Worm (Caenorhabditis elegans) whole organism, young adult: ENCODE data around the gene gei-13.

Experiments
- B0019.2 ChIP-seq: fragments of 200-800 bp; sonication (Bioruptor generic); conservative IDR thresholded peaks from 2 replicates; pipeline ENCODE4 v1.3.6; 2022; ENCODE audit warnings: missing genetic modification reagents, missing genetic modification characterization, missing compliant biosample characterization
- B0336.3 ChIP-seq: fragments of 200-800 bp; sonication (Bioruptor generic); IDR thresholded peaks from 2 replicates; pipeline ENCODE4 v1.3.6; 2022; ENCODE audit warnings: missing genetic modification characterization, missing compliant biosample characterization
- D2030.7 ChIP-seq: fragments of 200-800 bp; sonication (Bioruptor generic); IDR thresholded peaks from 2 replicates; pipeline ENCODE4 v1.3.6; 2022; ENCODE audit warnings: missing genetic modification reagents, missing genetic modification characterization, missing compliant biosample characterization
- F10E7.11 ChIP-seq: sonication (generic microtip); optimal IDR thresholded peaks from 2 replicates; lab custom pipeline; 2017; ENCODE audit warnings: mild to moderate bottlenecking, missing genetic modification characterization, moderate library complexity, missing compliant biosample characterization
- F33H1.4 ChIP-seq: fragments of 200-800 bp; sonication (Bioruptor generic); IDR thresholded peaks from 2 replicates; pipeline ENCODE4 v1.3.6; 2022; ENCODE audit warnings: missing genetic modification reagents, missing genetic modification characterization, missing compliant biosample characterization
- F52B5.7 ChIP-seq: sonication (generic microtip); optimal IDR thresholded peaks from 2 replicates; lab custom pipeline; 2016; ENCODE audit warnings: mild to moderate bottlenecking, missing genetic modification characterization, missing compliant biosample characterization
- F55B11.4 ChIP-seq: sonication (generic microtip); optimal IDR thresholded peaks from 2 replicates; lab custom pipeline; 2016; ENCODE audit warnings: missing compliant biosample characterization, missing genetic modification characterization, borderline replicate concordance; ENCODE audit not compliant: insufficient read depth
- F57C9.4 ChIP-seq: sonication (generic microtip); optimal IDR thresholded peaks from 2 replicates; lab custom pipeline; 2017; ENCODE audit warnings: mild to moderate bottlenecking, missing genetic modification characterization, missing compliant biosample characterization
- K11D2.4 ChIP-seq: fragments of 200-800 bp; sonication (Bioruptor generic); IDR thresholded peaks from 2 replicates; pipeline ENCODE4 v1.3.6; 2022; ENCODE audit warnings: missing genetic modification reagents, missing genetic modification characterization, missing compliant biosample characterization
- T07F8.4 ChIP-seq: sonication (generic microtip); optimal IDR thresholded peaks from 2 replicates; lab custom pipeline; 2016; ENCODE audit warnings: mild to moderate bottlenecking, missing genetic modification characterization, moderate library complexity, missing compliant biosample characterization
- Y53F4B.3 ChIP-seq: fragments of 200-800 bp; sonication (Bioruptor generic); IDR thresholded peaks from 2 replicates; pipeline ENCODE4 v1.3.6; 2022; ENCODE audit warnings: missing genetic modification reagents, missing genetic modification characterization, missing compliant biosample characterization
- Y56A3A.18 ChIP-seq: fragments of 200-800 bp; sonication (Bioruptor generic); IDR thresholded peaks from 2 replicates; pipeline ENCODE4 v1.3.6; 2022; ENCODE audit warnings: missing genetic modification reagents, missing genetic modification characterization, missing compliant biosample characterization
- Y79H2A.3 ChIP-seq: fragments of 200-800 bp; sonication (Bioruptor generic); conservative IDR thresholded peaks from 2 replicates; pipeline ENCODE4 v1.3.6; 2022; ENCODE audit warnings: missing genetic modification reagents, missing genetic modification characterization, missing compliant biosample characterization
- Y95B8A.8 ChIP-seq: fragments of 200-800 bp; sonication (Bioruptor generic); IDR thresholded peaks from 2 replicates; pipeline ENCODE4 v1.3.6; 2022; ENCODE audit warnings: missing genetic modification reagents, missing genetic modification characterization, missing compliant biosample characterization
- ZK185.1 ChIP-seq: sonication (generic microtip); optimal IDR thresholded peaks from 2 replicates; lab custom pipeline; 2016; ENCODE audit warnings: mild to moderate bottlenecking, missing genetic modification characterization, missing compliant biosample characterization; ENCODE audit not compliant: poor library complexity, severe bottlenecking
- akir-1 ChIP-seq: fragments of 200-800 bp; sonication (Bioruptor generic); optimal IDR thresholded peaks from 2 replicates; lab custom pipeline; 2018; ENCODE audit warnings: mild to moderate bottlenecking, missing genetic modification characterization, moderate library complexity, missing compliant biosample characterization
- attf-5 ChIP-seq: fragments of 200-800 bp; sonication (Bioruptor generic); optimal IDR thresholded peaks from 2 replicates; lab custom pipeline; 2018; ENCODE audit warnings: mild to moderate bottlenecking, missing genetic modification characterization, missing compliant biosample characterization
- cebp-1 ChIP-seq, 2 experiments: fragments of 200-800 bp in 1 of 2; sonication (Bioruptor generic) in 1 of 2; sonication (generic microtip) in 1 of 2; IDR thresholded peaks in 1 of 2; optimal IDR thresholded peaks in 1 of 2; 2 replicates each; pipeline versions ENCODE4 v1.3.6 to Lab custom; 2017 to 2022; ENCODE audit warnings: missing compliant biosample characterization in 2 of 2, missing genetic modification characterization in 2 of 2, mild to moderate bottlenecking in 1 of 2, missing genetic modification reagents in 1 of 2, moderate library complexity in 1 of 2
- cebp-2 ChIP-seq: fragments of 200-800 bp; sonication (Bioruptor generic); IDR thresholded peaks from 2 replicates; pipeline ENCODE4 v1.3.6; 2022; ENCODE audit warnings: missing genetic modification characterization, missing compliant biosample characterization
- ceh-100 ChIP-seq: fragments of 200-800 bp; sonication (Bioruptor generic); IDR thresholded peaks from 2 replicates; pipeline ENCODE4 v1.3.6; 2022; ENCODE audit warnings: missing genetic modification reagents, missing genetic modification characterization, missing compliant biosample characterization
- ceh-27 ChIP-seq: fragments of 200-800 bp; sonication (Bioruptor generic); optimal IDR thresholded peaks from 2 replicates; lab custom pipeline; 2018; ENCODE audit warnings: mild to moderate bottlenecking, missing genetic modification characterization, moderate library complexity, missing compliant biosample characterization
- ceh-91 ChIP-seq: fragments of 200-800 bp; sonication (Bioruptor generic); IDR thresholded peaks from 2 replicates; pipeline ENCODE4 v1.3.6; 2022; ENCODE audit warnings: missing genetic modification reagents, missing genetic modification characterization, missing compliant biosample characterization
- chd-7 ChIP-seq: sonication (generic microtip); optimal IDR thresholded peaks from 2 replicates; lab custom pipeline; 2016; ENCODE audit warnings: mild to moderate bottlenecking, missing genetic modification characterization, moderate library complexity, missing compliant biosample characterization
- dpl-1 ChIP-seq: fragments of 150-350 bp; optimal IDR thresholded peaks from 2 replicates; lab custom pipeline; 2014; ENCODE audit warnings: missing biosample characterization, missing genetic modification reagents, missing genetic modification characterization
- egl-44 ChIP-seq: fragments of 200-800 bp; sonication (Bioruptor generic); IDR thresholded peaks from 2 replicates; pipeline ENCODE4 v1.3.6; 2022; ENCODE audit warnings: missing genetic modification reagents, missing genetic modification characterization, missing compliant biosample characterization
- egrh-3 ChIP-seq: fragments of 200-800 bp; sonication (Bioruptor generic); IDR thresholded peaks from 2 replicates; pipeline ENCODE4 v1.3.6; 2022; ENCODE audit warnings: missing genetic modification reagents, missing genetic modification characterization, missing compliant biosample characterization
- ekl-4 ChIP-seq: fragments of 200-800 bp; sonication (Bioruptor generic); IDR thresholded peaks from 2 replicates; pipeline ENCODE4 v1.3.6; 2022; ENCODE audit warnings: missing genetic modification reagents, missing genetic modification characterization, missing compliant biosample characterization
- hlh-26 ChIP-seq: fragments of 200-800 bp; sonication (Bioruptor generic); conservative IDR thresholded peaks from 2 replicates; pipeline ENCODE4 v1.3.6; 2022; ENCODE audit warnings: missing genetic modification reagents, missing genetic modification characterization, missing compliant biosample characterization
- hmg-20 ChIP-seq: fragments of 200-800 bp; sonication (Bioruptor generic); IDR thresholded peaks from 2 replicates; pipeline ENCODE4 v1.3.6; 2022; ENCODE audit warnings: missing genetic modification reagents, missing genetic modification characterization, missing compliant biosample characterization
- hsf-1 ChIP-seq: fragments of 200-800 bp; sonication (Bioruptor generic); IDR thresholded peaks from 2 replicates; pipeline ENCODE4 v1.3.6; 2022; ENCODE audit warnings: missing genetic modification reagents, missing genetic modification characterization, missing compliant biosample characterization
- lin-26 ChIP-seq: fragments of 200-800 bp; sonication (Bioruptor generic); IDR thresholded peaks from 2 replicates; pipeline ENCODE4 v1.3.6; 2022; ENCODE audit warnings: missing genetic modification reagents, missing genetic modification characterization, missing compliant biosample characterization
- lin-35 ChIP-seq, 3 experiments: fragments of 150-350 bp in 2 of 3; sonication (generic microtip) in 1 of 3; optimal IDR thresholded peaks; 2 replicates each; lab custom pipeline; 2014 to 2018; ENCODE audit warnings: missing biosample characterization in 3 of 3, missing genetic modification characterization in 3 of 3, missing genetic modification reagents in 3 of 3
- mcd-1 ChIP-seq: fragments of 200-800 bp; sonication (Bioruptor generic); IDR thresholded peaks from 2 replicates; pipeline ENCODE4 v1.3.6; 2022; ENCODE audit warnings: missing genetic modification reagents, missing genetic modification characterization, missing compliant biosample characterization
- nfya-2 ChIP-seq: fragments of 200-800 bp; sonication (Bioruptor generic); IDR thresholded peaks from 2 replicates; pipeline ENCODE4 v1.3.6; 2022; ENCODE audit warnings: missing genetic modification reagents, missing genetic modification characterization, missing compliant biosample characterization
- nhr-179 ChIP-seq: sonication (generic microtip); optimal IDR thresholded peaks from 2 replicates; lab custom pipeline; 2016; ENCODE audit warnings: mild to moderate bottlenecking, missing genetic modification characterization, missing compliant biosample characterization
- nhr-80 ChIP-seq: sonication (generic microtip); optimal IDR thresholded peaks from 2 replicates; lab custom pipeline; 2016; ENCODE audit warnings: missing genetic modification characterization, missing compliant biosample characterization
- nhr-90 ChIP-seq: sonication (generic microtip); optimal IDR thresholded peaks from 2 replicates; lab custom pipeline; 2016; ENCODE audit warnings: missing genotype, mild to moderate bottlenecking, missing genetic modification characterization, missing compliant biosample characterization
- pbrm-1 ChIP-seq: fragments of 200-800 bp; sonication (Bioruptor generic); IDR thresholded peaks from 2 replicates; pipeline ENCODE4 v1.3.6; 2022; ENCODE audit warnings: missing genetic modification reagents, missing genetic modification characterization, missing compliant biosample characterization
- repo-1 ChIP-seq: sonication (generic microtip); optimal IDR thresholded peaks from 2 replicates; lab custom pipeline; 2017; ENCODE audit warnings: mild to moderate bottlenecking, missing genetic modification characterization, missing compliant biosample characterization
- snpc-1.1 ChIP-seq: sonication (generic microtip); optimal IDR thresholded peaks from 2 replicates; lab custom pipeline; 2017; ENCODE audit warnings: missing genetic modification characterization, mild to moderate bottlenecking, missing compliant biosample characterization, antibody characterized with exemption, moderate library complexity, missing genotype, missing genetic modification reagents; ENCODE audit not compliant: insufficient read depth
- snpc-1.3 ChIP-seq: sonication (generic microtip); optimal IDR thresholded peaks from 2 replicates; lab custom pipeline; 2017; ENCODE audit warnings: missing genetic modification characterization, mild to moderate bottlenecking, missing compliant biosample characterization, antibody characterized with exemption, moderate library complexity, missing genotype, missing genetic modification reagents; ENCODE audit not compliant: insufficient read depth
- snpc-4 ChIP-seq, 5 experiments: fragments of 150-350 bp in 1 of 5; sonication (generic microtip) in 4 of 5; optimal IDR thresholded peaks; 2 replicates each; lab custom pipeline; 2014 to 2018; ENCODE audit warnings: missing genetic modification characterization in 5 of 5, missing biosample characterization in 3 of 5, antibody characterized with exemption in 2 of 5, mild to moderate bottlenecking in 2 of 5, missing compliant biosample characterization in 2 of 5, missing genotype in 2 of 5, moderate library complexity in 2 of 5, missing genetic modification reagents in 1 of 5
- sptf-2 ChIP-seq: fragments of 200-800 bp; sonication (Bioruptor generic); optimal IDR thresholded peaks from 2 replicates; lab custom pipeline; 2018; ENCODE audit warnings: mild to moderate bottlenecking, missing genetic modification characterization, missing compliant biosample characterization
- tbp1 ChIP-seq: fragments of 200-800 bp; sonication (Bioruptor generic); optimal IDR thresholded peaks from 2 replicates; lab custom pipeline; 2018; ENCODE audit warnings: mild to moderate bottlenecking, missing genetic modification characterization, missing compliant biosample characterization
- tbx-9 ChIP-seq: sonication (generic microtip); optimal IDR thresholded peaks from 2 replicates; lab custom pipeline; 2016; ENCODE audit warnings: borderline replicate concordance, missing genetic modification characterization, inconsistent platforms, missing compliant biosample characterization
- zim-3 ChIP-seq: sonication (generic microtip); optimal IDR thresholded peaks from 2 replicates; lab custom pipeline; 2017; ENCODE audit warnings: mild to moderate bottlenecking, missing genetic modification characterization, moderate library complexity, missing compliant biosample characterization
- ztf-26 ChIP-seq: sonication (generic microtip); optimal IDR thresholded peaks from 2 replicates; lab custom pipeline; 2017; ENCODE audit warnings: missing genetic modification characterization, missing compliant biosample characterization

Gene gei-13

ce11 chrIII:9626602-9627001 is 10.3 kb downstream of the gei-13 start:
- TF ChIP-seq snpc-4 (GFP tag; optimal IDR thresholded peaks at IDR 0.05; lab: Kevin White, UChicago) (no peak), snpc-4 (tag; optimal IDR thresholded peaks at IDR 0.05; lab: Kevin White, UChicago) (no peak), ceh-100 (GFP tag; lab: Robert Waterston, UW) (no peak), mcd-1 (peak; percentile 36; the same call in 1 of the 2 replicates), snpc-1.1 (tag; lab: Kevin White, UChicago) (no peak), ekl-4 (GFP tag; lab: Robert Waterston, UW) (0 out of 2 replicates have a peak, but pooled peaks have one; percentile 50), tbx-9 (tag; lab: Kevin White, UChicago) (no peak), Y79H2A.3 (GFP tag; lab: Robert Waterston, UW) (no peak), K11D2.4 (GFP tag; lab: Robert Waterston, UW) (0 out of 2 replicates have a peak, but pooled peaks have one; percentile 15), lin-26 (GFP tag; lab: Robert Waterston, UW) (peak; percentile 6; the same call in 1 of the 2 replicates), ZK185.1 (tag; lab: Kevin White, UChicago) (peak; percentile 57), zim-3 (tag; lab: Kevin White, UChicago) (peak; percentile 50), B0019.2 (GFP tag; lab: Robert Waterston, UW) (no peak), T07F8.4 (tag; lab: Kevin White, UChicago) (no peak), F33H1.4 (GFP tag; lab: Robert Waterston, UW) (no peak), cebp-1 (GFP tag; IDR thresholded peaks at IDR 0.05; lab: Robert Waterston, UW) (no peak), cebp-1 (tag; optimal IDR thresholded peaks at IDR 0.05; lab: Kevin White, UChicago) (peak; percentile 46), Y56A3A.18 (GFP tag; lab: Robert Waterston, UW) (no peak), lin-35 (GFP tag; optimal IDR thresholded peaks at IDR 0.05; lab: Kevin White, UChicago) (peak in 1 of 3 experiments; percentile 5), attf-5 (GFP tag; lab: Kevin White, UChicago) (peak; percentile 29), hsf-1 (GFP tag; lab: Robert Waterston, UW) (peak; percentile 5; the same call in 1 of the 2 replicates), nfya-2 (GFP tag; lab: Robert Waterston, UW) (no peak), chd-7 (tag; lab: Kevin White, UChicago) (peak; percentile 37), Y95B8A.8 (GFP tag; lab: Robert Waterston, UW) (no peak), hlh-26 (GFP tag; lab: Robert Waterston, UW) (no peak), ztf-26 (tag; lab: Kevin White, UChicago) (no peak), snpc-1.3 (tag; lab: Kevin White, UChicago) (no peak), egrh-3 (GFP tag; lab: Robert Waterston, UW) (no peak), pbrm-1 (0 out of 2 replicates have a peak, but pooled peaks have one; percentile 21), cebp-2 (GFP tag; lab: Robert Waterston, UW) (no peak), B0336.3 (peak; percentile 32; the same call in 1 of the 2 replicates), dpl-1 (GFP tag; lab: Kevin White, UChicago) (no peak), D2030.7 (no peak), egl-44 (GFP tag; lab: Robert Waterston, UW) (no peak), tbp1 (GFP tag; lab: Kevin White, UChicago) (no peak), hmg-20 (GFP tag; lab: Robert Waterston, UW) (no peak), Y53F4B.3 (no peak)

ce11 chrIII:9623460-9623859 is 13.5 kb downstream of the gei-13 start:
- TF ChIP-seq akir-1 (GFP tag; lab: Kevin White, UChicago) (no peak), sptf-2 (GFP tag; lab: Kevin White, UChicago) (no peak), lin-26 (GFP tag; lab: Robert Waterston, UW) (no peak), F55B11.4 (tag; lab: Kevin White, UChicago) (no peak), nhr-80 (tag; lab: Kevin White, UChicago) (no peak), F57C9.4 (tag; lab: Kevin White, UChicago) (no peak), F52B5.7 (tag; lab: Kevin White, UChicago) (peak; percentile 47), ceh-100 (GFP tag; lab: Robert Waterston, UW) (no peak), F33H1.4 (GFP tag; lab: Robert Waterston, UW) (no peak), ceh-27 (GFP tag; lab: Kevin White, UChicago) (no peak), F10E7.11 (tag; lab: Kevin White, UChicago) (no peak), repo-1 (tag; lab: Kevin White, UChicago) (peak; percentile 59), nhr-90 (tag; lab: Kevin White, UChicago) (no peak), nhr-179 (tag; lab: Kevin White, UChicago) (no peak), ceh-91 (no peak)
